Worm (Caenorhabditis elegans): Measurements from ENCODE around the gene gcc-1.

- no peak for TF ChIP-seq aly-2 (tag; optimal IDR thresholded peaks at IDR 0.05)
- no peak for TF ChIP-seq snpc-4 (tag; optimal IDR thresholded peaks at IDR 0.05)
Measured at ce11 chrX:3111687-3112086, 48.1 kb upstream of the gcc-1 start.

Data from whole organism, L3 larva.